Worm (Caenorhabditis elegans): ENCODE data around the gene B0034.5.

Gene B0034.5

ce11 chrII:5942593-5942992, 32.2 kb downstream of the B0034.5 start, which contains the start of gene F28B12.1:
TSS of gene F28B12.1 (plus strand) at chrII:5942927.
- no peak for TF ChIP-seq flh-1 (GFP tag; optimal IDR thresholded peaks at IDR 0.05)
- no peak for TF ChIP-seq snpc-4 (tag; optimal IDR thresholded peaks at IDR 0.05)
- no peak for TF ChIP-seq ceh-39 (tag; optimal IDR thresholded peaks at IDR 0.05)
- TF ChIP-seq unc-39 (tag; optimal IDR thresholded peaks at IDR 0.05): no peak
- no peak for TF ChIP-seq lin-13 (tag; optimal IDR thresholded peaks at IDR 0.05)
- TF ChIP-seq sptf-1 (tag; optimal IDR thresholded peaks at IDR 0.05): no peak
- no peak for TF ChIP-seq hlh-1 (tag; optimal IDR thresholded peaks at IDR 0.05)
- no peak for TF ChIP-seq ztf-11 (tag; optimal IDR thresholded peaks at IDR 0.05)
- no peak for TF ChIP-seq unc-62 (GFP tag; optimal IDR thresholded peaks at IDR 0.05)
- TF ChIP-seq unc-120 (tag; optimal IDR thresholded peaks at IDR 0.05; ENCODE audit: poor library complexity, severe bottlenecking): no peak
- no peak for TF ChIP-seq sem-2 (GFP tag; optimal IDR thresholded peaks at IDR 0.05)
- no peak for TF ChIP-seq ceh-83 (GFP tag; optimal IDR thresholded peaks at IDR 0.05)
- TF ChIP-seq M03D4.4 (tag; optimal IDR thresholded peaks at IDR 0.05): no peak
- no peak for TF ChIP-seq ces-1 (GFP tag; optimal IDR thresholded peaks at IDR 0.05)
- no peak for TF ChIP-seq drap-1 (GFP tag; optimal IDR thresholded peaks at IDR 0.05)

DNA sequence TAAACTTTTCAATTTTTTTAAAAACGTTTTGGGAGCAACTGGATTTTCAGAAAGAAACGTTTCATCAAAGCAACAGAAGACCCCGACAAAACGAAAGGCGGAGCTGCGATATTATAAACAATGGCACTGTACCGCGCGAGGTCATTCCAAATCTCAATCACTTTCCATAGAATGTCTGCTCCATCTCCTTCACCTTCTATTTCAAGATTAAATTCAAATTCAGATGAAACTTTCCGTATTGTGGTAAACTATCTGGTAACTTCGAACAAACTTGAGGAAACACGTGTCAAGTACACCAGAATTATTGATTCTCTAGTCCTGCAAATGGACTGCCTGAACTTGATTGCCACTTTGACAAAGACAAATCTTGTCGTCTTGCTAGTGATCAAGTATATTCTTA, 34.0 kb downstream of the B0034.5 start, which contains the start of gene F28B12.6:
Gene F28B12.6 (plus strand): TSS at position 49 of the 400 bp plus-strand sequence.
- TF ChIP-seq unc-120 (tag; optimal IDR thresholded peaks at IDR 0.05; ENCODE audit: poor library complexity, severe bottlenecking) (no peak), mls-2 (tag; optimal IDR thresholded peaks at IDR 0.05) (no peak), ceh-43 (GFP tag; optimal IDR thresholded peaks at IDR 0.05) (no peak), flh-1 (GFP tag; optimal IDR thresholded peaks at IDR 0.05) (no peak), zip-8 (tag; optimal IDR thresholded peaks at IDR 0.05) (no peak), snpc-4 (tag; optimal IDR thresholded peaks at IDR 0.05) (no peak)

DNA sequence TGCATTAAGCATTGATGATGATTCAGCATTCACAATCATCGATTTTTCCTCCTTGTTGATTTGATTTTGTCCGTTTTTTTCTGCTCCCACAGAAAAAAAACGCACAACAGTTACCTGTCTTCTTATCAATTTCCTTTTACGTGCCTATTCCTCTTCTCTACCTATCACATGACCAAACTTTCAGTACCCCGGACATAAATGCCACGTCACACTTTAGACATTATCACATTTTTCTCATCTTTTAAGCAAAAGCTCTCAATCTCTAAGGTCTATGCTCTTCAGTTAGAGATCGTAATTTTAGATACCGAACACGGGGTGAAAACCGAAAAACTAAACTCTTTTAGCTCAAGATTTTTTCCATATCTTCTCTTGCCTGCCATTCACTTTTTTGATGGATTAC, 38.8 kb downstream of the B0034.5 start:
- TF ChIP-seq sem-2 (GFP tag; optimal IDR thresholded peaks at IDR 0.05) (no peak), sptf-1 (tag; optimal IDR thresholded peaks at IDR 0.05) (no peak), cnd-1 (tag; optimal IDR thresholded peaks at IDR 0.05) (no peak), mls-2 (tag; optimal IDR thresholded peaks at IDR 0.05) (no peak), nhr-2 (tag; optimal IDR thresholded peaks at IDR 0.05) (no peak), pha-4 (tag; optimal IDR thresholded peaks at IDR 0.05) (no peak), lsy-2 (tag; optimal IDR thresholded peaks at IDR 0.05) (no peak), hlh-1 (tag; optimal IDR thresholded peaks at IDR 0.05) (no peak), flh-1 (GFP tag; optimal IDR thresholded peaks at IDR 0.05) (no peak), ceh-83 (GFP tag; optimal IDR thresholded peaks at IDR 0.05) (no peak), elt-3 (tag; optimal IDR thresholded peaks at IDR 0.05) (no peak), snpc-4 (tag; optimal IDR thresholded peaks at IDR 0.05) (no peak), nhr-12 (tag; optimal IDR thresholded peaks at IDR 0.05) (no peak), ztf-11 (tag; optimal IDR thresholded peaks at IDR 0.05) (no peak)

DNA sequence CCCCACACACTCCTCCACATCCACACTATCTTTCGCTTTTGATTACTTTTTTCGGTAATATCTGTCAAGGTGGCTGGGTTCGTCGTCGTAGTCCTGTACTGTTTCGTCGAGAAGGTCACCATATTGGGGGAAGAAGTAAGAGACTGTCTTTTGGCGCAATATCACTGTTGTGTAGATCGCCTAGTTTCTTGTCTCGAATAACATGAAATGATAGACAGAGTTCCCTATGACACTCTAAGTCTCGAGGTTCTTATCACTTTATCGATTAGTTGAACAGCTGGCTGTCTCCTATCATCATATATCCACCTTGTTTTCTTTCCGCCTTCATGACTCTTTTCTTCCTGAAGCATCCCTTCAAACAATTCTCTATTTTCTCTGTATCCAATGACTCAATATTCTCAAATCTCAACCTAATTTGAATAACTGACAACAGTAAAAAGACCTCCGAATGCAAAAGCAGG, 40.8 kb downstream of the B0034.5 start:
- TF ChIP-seq nhr-237 (tag; optimal IDR thresholded peaks at IDR 0.05) (no peak), cnd-1 (tag; optimal IDR thresholded peaks at IDR 0.05) (no peak), hlh-1 (tag; optimal IDR thresholded peaks at IDR 0.05) (peak; percentile 63), unc-62 (GFP tag; optimal IDR thresholded peaks at IDR 0.05) (peak; percentile 70), unc-39 (tag; optimal IDR thresholded peaks at IDR 0.05) (no peak), blmp-1 (tag; optimal IDR thresholded peaks at IDR 0.05) (no peak)

DNA sequence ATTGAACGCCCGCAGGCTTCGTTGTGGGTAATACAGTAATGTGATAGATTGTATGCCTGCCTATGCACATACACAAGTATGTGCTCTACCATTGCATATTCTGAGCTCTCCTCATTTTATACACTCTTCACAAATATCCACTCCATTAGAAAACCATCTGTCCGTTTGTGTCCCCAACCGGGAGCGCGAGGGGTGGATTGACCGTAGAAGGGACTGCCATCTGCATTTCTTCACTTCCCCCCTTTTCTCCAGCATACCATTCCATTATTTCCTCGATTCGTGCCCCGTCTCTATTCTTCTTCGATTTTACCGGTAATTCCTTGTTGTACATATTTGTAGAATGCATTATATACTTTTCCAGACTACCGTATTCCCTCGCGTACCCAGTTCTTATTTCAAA, 41.6 kb downstream of the B0034.5 start:
- no peak for TF ChIP-seq ceh-83 (GFP tag; optimal IDR thresholded peaks at IDR 0.05)
- no peak for TF ChIP-seq nhr-76 (tag; optimal IDR thresholded peaks at IDR 0.05)
- no peak for TF ChIP-seq nhr-12 (tag; optimal IDR thresholded peaks at IDR 0.05)
- TF ChIP-seq blmp-1 (tag; optimal IDR thresholded peaks at IDR 0.05): no peak
- no peak for TF ChIP-seq hlh-1 (tag; optimal IDR thresholded peaks at IDR 0.05)
- TF ChIP-seq mls-2 (tag; optimal IDR thresholded peaks at IDR 0.05): peak; percentile 27
- TF ChIP-seq M03D4.4 (tag; optimal IDR thresholded peaks at IDR 0.05): no peak
- TF ChIP-seq unc-120 (tag; optimal IDR thresholded peaks at IDR 0.05; ENCODE audit: poor library complexity, severe bottlenecking): no peak
- TF ChIP-seq lin-13 (tag; optimal IDR thresholded peaks at IDR 0.05): no peak
- TF ChIP-seq ham-2 (GFP tag; optimal IDR thresholded peaks at IDR 0.05): no peak
- no peak for TF ChIP-seq nhr-28 (tag; optimal IDR thresholded peaks at IDR 0.05)
- TF ChIP-seq tbx-8 (GFP tag; optimal IDR thresholded peaks at IDR 0.05): no peak
- TF ChIP-seq nhr-2 (tag; optimal IDR thresholded peaks at IDR 0.05): peak; percentile 94
- peak; percentile 63 for TF ChIP-seq lin-32 (GFP tag; optimal IDR thresholded peaks at IDR 0.05)
- peak; percentile 72 for TF ChIP-seq cnd-1 (tag; optimal IDR thresholded peaks at IDR 0.05)
- peak; percentile 24 for TF ChIP-seq sptf-1 (tag; optimal IDR thresholded peaks at IDR 0.05)
- no peak for TF ChIP-seq ceh-43 (GFP tag; optimal IDR thresholded peaks at IDR 0.05)
- TF ChIP-seq ztf-11 (tag; optimal IDR thresholded peaks at IDR 0.05): no peak
- no peak for TF ChIP-seq lsy-2 (tag; optimal IDR thresholded peaks at IDR 0.05)
